Worm (Caenorhabditis elegans) whole organism, L3 larva: ENCODE measurements around the gene T13G4.7.

Experiments used
- R02D3.7 ChIP-seq: fragments of 150-350 bp; optimal IDR thresholded peaks from 2 replicates; lab custom pipeline; 2014; ENCODE audit warnings: missing biosample characterization, missing genetic modification characterization
- aly-2 ChIP-seq: fragments of 150-350 bp; optimal IDR thresholded peaks from 2 replicates; lab custom pipeline; 2014; ENCODE audit warnings: missing biosample characterization, missing genetic modification characterization
- fkh-2 ChIP-seq: fragments of 150-350 bp; optimal IDR thresholded peaks from 2 replicates; lab custom pipeline; 2014; ENCODE audit warnings: missing biosample characterization, missing genetic modification reagents, missing genetic modification characterization
- nhr-23 ChIP-seq: fragments of 150-350 bp; optimal IDR thresholded peaks from 2 replicates; lab custom pipeline; 2014; ENCODE audit warnings: missing biosample characterization, missing genetic modification reagents, missing genetic modification characterization
- nhr-77 ChIP-seq: fragments of 150-350 bp; optimal IDR thresholded peaks from 2 replicates; lab custom pipeline; 2014; ENCODE audit warnings: missing biosample characterization, missing genetic modification characterization
- pha-4 ChIP-seq: fragments of 150-350 bp; optimal IDR thresholded peaks from 2 replicates; lab custom pipeline; 2014; ENCODE audit warnings: missing biosample characterization, missing genetic modification reagents, missing genetic modification characterization
- snpc-4 ChIP-seq: fragments of 150-350 bp; optimal IDR thresholded peaks from 2 replicates; lab custom pipeline; 2014; ENCODE audit warnings: missing biosample characterization, missing genetic modification characterization
- unc-62 ChIP-seq: fragments of 150-350 bp; sonication (generic microtip); optimal IDR thresholded peaks from 4 replicates; lab custom pipeline; 2014; ENCODE audit warnings: missing biosample characterization, missing genetic modification reagents, missing genetic modification characterization
- ztf-11 ChIP-seq: fragments of 150-350 bp; optimal IDR thresholded peaks from 2 replicates; lab custom pipeline; 2014; ENCODE audit warnings: missing biosample characterization, missing genetic modification characterization

ce11 chrX:1249738-1250137 lies 43.8 kb upstream of the T13G4.7 start, which contains the start of gene C25G6.4:
- TF ChIP-seq ztf-11 (tag; lab: Kevin White, UChicago) = no peak
- no peak for TF ChIP-seq pha-4 (tag; lab: Kevin White, UChicago)
- TF ChIP-seq fkh-2 (tag; lab: Kevin White, UChicago) = no peak
- TF ChIP-seq snpc-4 (tag; lab: Kevin White, UChicago) = no peak
- no peak for TF ChIP-seq unc-62 (GFP tag; lab: Kevin White, UChicago)
- TF ChIP-seq aly-2 = no peak
- no peak for TF ChIP-seq nhr-77 (tag; lab: Kevin White, UChicago)
- TF ChIP-seq R02D3.7 (tag; lab: Kevin White, UChicago) = no peak
- TF ChIP-seq nhr-23 (tag; lab: Kevin White, UChicago) = no peak
